Fruit fly (Drosophila melanogaster): ENCODE data around the gene bor.

- peak; percentile 23 for TF ChIP-seq Pif1B (GFP tag; optimal IDR thresholded peaks at IDR 0.05)
- TF ChIP-seq CG15710 (tag; optimal IDR thresholded peaks at IDR 0.05), result no peak
- no peak for TF ChIP-seq gl (tag; optimal IDR thresholded peaks at IDR 0.05)
- peak; percentile 93 for TF ChIP-seq EcR (GFP tag; optimal IDR thresholded peaks at IDR 0.05)
- TF ChIP-seq Ets98B (GFP tag; IDR thresholded peaks at IDR 0.05), result no peak
- TF ChIP-seq CG8301 (tag; optimal IDR thresholded peaks at IDR 0.05), result no peak
- TF ChIP-seq Snoo (tag; optimal IDR thresholded peaks at IDR 0.05), result no peak
- no peak for TF ChIP-seq CG17806 (tag; optimal IDR thresholded peaks at IDR 0.05)
- no peak for TF ChIP-seq CG9948 (tag; optimal IDR thresholded peaks at IDR 0.05)
- no peak for TF ChIP-seq Pif1A (GFP tag; optimal IDR thresholded peaks at IDR 0.05)
- no peak for TF ChIP-seq fd96Ca (GFP tag; IDR thresholded peaks at IDR 0.05)
- TF ChIP-seq CG34367 (tag; optimal IDR thresholded peaks at IDR 0.05), result no peak
- no peak for TF ChIP-seq CG13204 (GFP tag; optimal IDR thresholded peaks at IDR 0.05)
- no peak for TF ChIP-seq CG32121 (GFP tag; IDR thresholded peaks at IDR 0.05)
These were observed 41.5 kb upstream of the bor start, which contains the start of gene Zip89B for dm6 chr3R:16305185-16305989.

Data from whole organism, pupa.